Fruit fly (Drosophila melanogaster) whole organism, embryonic: ENCODE data around the gene tex.

Experiments
- Bteb2 ChIP-seq: fragments of 200-800 bp; sonication (Bioruptor generic); optimal IDR thresholded peaks from 2 replicates; lab custom pipeline; 2016; ENCODE audit warnings: missing biosample characterization, missing genetic modification characterization
- CG10209 ChIP-seq: fragments of 200-800 bp; sonication (Bioruptor generic); optimal IDR thresholded peaks from 3 replicates; lab custom pipeline; 2017; ENCODE audit warnings: missing biosample characterization, mild to moderate bottlenecking, missing genetic modification characterization, missing genetic modification reagents
- CG1024 ChIP-seq: fragments of 200-800 bp; sonication (Bioruptor generic); IDR thresholded peaks from 2 replicates; pipeline ENCODE4 v1.3.6; 2022; ENCODE audit warnings: missing biosample characterization, missing genetic modification characterization
- CG11247 ChIP-seq: fragments of 200-800 bp; sonication (Bioruptor generic); IDR thresholded peaks from 2 replicates; pipeline ENCODE4 v1.3.6; 2022; ENCODE audit warnings: missing biosample characterization, missing genetic modification characterization
- CG14014 ChIP-seq: fragments of 200-800 bp; sonication (Bioruptor generic); IDR thresholded peaks from 2 replicates; pipeline ENCODE4 v1.3.6; 2022; ENCODE audit warnings: missing biosample characterization, missing genetic modification characterization
- CG14860 ChIP-seq: fragments of 200-800 bp; sonication (Bioruptor generic); IDR thresholded peaks from 3 replicates; pipeline ENCODE4 v1.3.6; 2022; ENCODE audit warnings: missing biosample characterization, missing genetic modification characterization; ENCODE audit not compliant: partially characterized antibody
- CG15269 ChIP-seq: fragments of 200-800 bp; sonication (Bioruptor generic); optimal IDR thresholded peaks from 2 replicates; lab custom pipeline; 2018; ENCODE audit warnings: missing biosample characterization, mild to moderate bottlenecking, missing genetic modification characterization, moderate library complexity
- CG17328 ChIP-seq: fragments of 200-800 bp; sonication (Bioruptor generic); IDR thresholded peaks from 2 replicates; pipeline ENCODE4 v1.3.6; 2022; ENCODE audit warnings: missing biosample characterization, missing genetic modification characterization
- CG18476 ChIP-seq: fragments of 200-800 bp; sonication (Bioruptor generic); optimal IDR thresholded peaks from 2 replicates; lab custom pipeline; 2016; ENCODE audit warnings: missing biosample characterization, mild to moderate bottlenecking, missing genetic modification characterization
- CG18599 ChIP-seq: fragments of 200-800 bp; sonication (Bioruptor generic); optimal IDR thresholded peaks from 3 replicates; lab custom pipeline; 2017; ENCODE audit warnings: missing biosample characterization, missing genetic modification characterization, mild to moderate bottlenecking, moderate library complexity, missing genetic modification reagents
- CG18619 ChIP-seq: fragments of 200-800 bp; sonication (Bioruptor generic); optimal IDR thresholded peaks from 3 replicates; lab custom pipeline; 2017; ENCODE audit warnings: missing biosample characterization, mild to moderate bottlenecking, missing genetic modification characterization
- CG31224 ChIP-seq: fragments of 200-800 bp; sonication (Bioruptor generic); IDR thresholded peaks from 2 replicates; pipeline ENCODE4 v1.3.6; 2022; ENCODE audit warnings: missing biosample characterization, missing genetic modification characterization
- CG33213 ChIP-seq: fragments of 200-800 bp; sonication (Bioruptor generic); optimal IDR thresholded peaks from 3 replicates; lab custom pipeline; 2016; ENCODE audit warnings: missing biosample characterization, missing genetic modification characterization
- CG4730 ChIP-seq: fragments of 200-800 bp; sonication (Bioruptor generic); IDR thresholded peaks from 2 replicates; pipeline ENCODE4 v1.3.6; 2022; ENCODE audit warnings: missing biosample characterization, missing genetic modification characterization
- CG6854 ChIP-seq: fragments of 200-800 bp; sonication (Bioruptor generic); optimal IDR thresholded peaks from 3 replicates; lab custom pipeline; 2017; ENCODE audit warnings: missing biosample characterization, mild to moderate bottlenecking, missing genetic modification characterization
- CG7786 ChIP-seq: fragments of 200-800 bp; sonication (Bioruptor generic); optimal IDR thresholded peaks from 2 replicates; lab custom pipeline; 2016; ENCODE audit warnings: missing biosample characterization, missing genetic modification characterization
- CG7963 ChIP-seq: fragments of 200-800 bp; sonication (Bioruptor generic); IDR thresholded peaks from 3 replicates; pipeline ENCODE4 v1.3.6; 2022; ENCODE audit warnings: missing biosample characterization, missing genetic modification characterization; ENCODE audit not compliant: partially characterized antibody
- CG8478 ChIP-seq: fragments of >200 bp; optimal IDR thresholded peaks from 2 replicates; lab custom pipeline; 2018
- CG9215 ChIP-seq: fragments of 200-800 bp; sonication (Bioruptor generic); IDR thresholded peaks from 2 replicates; pipeline ENCODE4 v1.3.6; 2022; ENCODE audit warnings: missing biosample characterization, missing genetic modification characterization
- CG9817 ChIP-seq: fragments of 200-800 bp; sonication (Bioruptor generic); optimal IDR thresholded peaks from 2 replicates; lab custom pipeline; 2018; ENCODE audit warnings: missing biosample characterization, mild to moderate bottlenecking, missing genetic modification characterization, moderate library complexity
- Dad ChIP-seq: fragments of 200-800 bp; sonication (Bioruptor generic); optimal IDR thresholded peaks from 3 replicates; lab custom pipeline; 2016; ENCODE audit warnings: missing biosample characterization, missing genetic modification characterization
- Dp ChIP-seq: fragments of 200-800 bp; sonication (Bioruptor generic); optimal IDR thresholded peaks from 2 replicates; lab custom pipeline; 2018; ENCODE audit warnings: missing biosample characterization, mild to moderate bottlenecking, missing genetic modification characterization, moderate library complexity
- E2f1 ChIP-seq: fragments of 200-800 bp; sonication (Bioruptor generic); IDR thresholded peaks from 2 replicates; pipeline ENCODE4 v1.3.6; 2022; ENCODE audit warnings: missing biosample characterization, missing genetic modification characterization
- Gug ChIP-seq: fragments of 200-800 bp; sonication (Bioruptor generic); IDR thresholded peaks from 4 replicates; pipeline ENCODE4 v1.3.6; 2022; ENCODE audit warnings: missing biosample characterization, missing genetic modification characterization
- H15 ChIP-seq: fragments of 200-800 bp; sonication (Bioruptor generic); IDR thresholded peaks from 3 replicates; pipeline ENCODE4 v1.3.6; 2022; ENCODE audit warnings: missing biosample characterization, missing genetic modification characterization
- HLHmδ ChIP-seq: fragments of 200-800 bp; sonication (Bioruptor generic); optimal IDR thresholded peaks from 2 replicates; lab custom pipeline; 2018; ENCODE audit warnings: missing biosample characterization, mild to moderate bottlenecking, missing genetic modification characterization, moderate library complexity
- Jarid2 ChIP-seq: fragments of 200-800 bp; sonication (Bioruptor generic); optimal IDR thresholded peaks from 3 replicates; lab custom pipeline; 2017; ENCODE audit warnings: mild to moderate bottlenecking, missing biosample characterization, missing genetic modification reagents, missing genetic modification characterization
- Lhr ChIP-seq: fragments of 200-800 bp; sonication (Bioruptor generic); optimal IDR thresholded peaks from 3 replicates; lab custom pipeline; 2017; ENCODE audit warnings: mild to moderate bottlenecking, missing biosample characterization, missing genetic modification reagents, missing genetic modification characterization
- Med ChIP-seq: fragments of 200-800 bp; sonication (Bioruptor generic); peaks from one replicate; lab custom pipeline; 2016; ENCODE audit warnings: missing biosample characterization, missing genetic modification characterization, mild to moderate bottlenecking, inconsistent platforms, moderate library complexity
- Rfx ChIP-seq: fragments of 200-800 bp; sonication (Bioruptor generic); IDR thresholded peaks from 2 replicates; pipeline ENCODE4 v1.3.6; 2022; ENCODE audit warnings: missing biosample characterization, missing genetic modification characterization
- Side ChIP-seq: fragments of 200-800 bp; sonication (Bioruptor generic); optimal IDR thresholded peaks from 2 replicates; lab custom pipeline; 2016; ENCODE audit warnings: missing biosample characterization, missing genetic modification characterization
- Spps ChIP-seq: fragments of 200-800 bp; sonication (Bioruptor generic); optimal IDR thresholded peaks from 2 replicates; lab custom pipeline; 2018; ENCODE audit warnings: missing biosample characterization, mild to moderate bottlenecking, missing genetic modification characterization
- Stat92E ChIP-seq, 3 experiments: fragments of >200 bp in 2 of 3; fragments of 200-800 bp in 1 of 3; sonication (Bioruptor generic) in 1 of 3; optimal IDR thresholded peaks; 2 replicates each; lab custom pipeline; 2017 to 2019; ENCODE audit warnings: missing biosample characterization in 3 of 3, missing genetic modification characterization in 3 of 3, mild to moderate bottlenecking in 1 of 3, moderate library complexity in 1 of 3
- TFAM ChIP-seq: fragments of 200-800 bp; sonication (Bioruptor generic); optimal IDR thresholded peaks from 2 replicates; lab custom pipeline; 2017; ENCODE audit warnings: missing biosample characterization, missing genetic modification characterization, inconsistent platforms
- Trl ChIP-seq, 3 experiments: fragments of >200 bp in 2 of 3; fragments of 200-800 bp in 1 of 3; sonication (Bioruptor generic) in 1 of 3; optimal IDR thresholded peaks; 2 replicates in 1 of 3; 3 replicates in 2 of 3; lab custom pipeline; 2016 to 2017; ENCODE audit warnings: missing biosample characterization in 1 of 3, missing genetic modification characterization in 1 of 3
- amos ChIP-seq: fragments of 200-800 bp; sonication (Bioruptor generic); IDR thresholded peaks from 2 replicates; pipeline ENCODE4 v1.3.6; 2022; ENCODE audit warnings: missing biosample characterization, missing genetic modification characterization; ENCODE audit not compliant: partially characterized antibody
- br ChIP-seq: fragments of >200 bp; optimal IDR thresholded peaks from 2 replicates; lab custom pipeline; 2017
- chinmo ChIP-seq: fragments of 200-800 bp; sonication (Bioruptor generic); IDR thresholded peaks from 4 replicates; pipeline ENCODE4 v1.3.6; 2022; ENCODE audit warnings: missing biosample characterization, missing genetic modification characterization; ENCODE audit not compliant: partially characterized antibody
- ci ChIP-seq: fragments of 200-800 bp; sonication (Bioruptor generic); IDR thresholded peaks from 3 replicates; pipeline ENCODE4 v1.3.6; 2022; ENCODE audit warnings: missing biosample characterization, missing genetic modification characterization
- cwo ChIP-seq: fragments of 200-800 bp; sonication (Bioruptor generic); optimal IDR thresholded peaks from 3 replicates; lab custom pipeline; 2017; ENCODE audit warnings: missing biosample characterization, missing genetic modification characterization, mild to moderate bottlenecking, moderate library complexity, missing genetic modification reagents
- danr ChIP-seq: fragments of 200-800 bp; sonication (Bioruptor generic); IDR thresholded peaks from 2 replicates; pipeline ENCODE4 v1.3.6; 2022; ENCODE audit warnings: missing biosample characterization, missing genetic modification characterization
- dysf ChIP-seq: fragments of 200-800 bp; sonication (Bioruptor generic); IDR thresholded peaks from 3 replicates; pipeline ENCODE4 v1.3.6; 2022; ENCODE audit warnings: missing biosample characterization, missing genetic modification characterization
- esg ChIP-seq: fragments of 200-800 bp; sonication (Bioruptor generic); conservative IDR thresholded peaks from 2 replicates; pipeline ENCODE4 v1.3.6; 2022; ENCODE audit warnings: missing biosample characterization, missing genetic modification characterization
- eve ChIP-seq, 2 experiments: fragments of >200 bp; optimal IDR thresholded peaks; 2 replicates each; lab custom pipeline; 2017; ENCODE audit warnings: missing biosample characterization in 2 of 2, missing genetic modification characterization in 2 of 2
- inv ChIP-seq: fragments of 200-800 bp; sonication (Bioruptor generic); IDR thresholded peaks from 2 replicates; pipeline ENCODE4 v1.3.6; 2022; ENCODE audit warnings: missing biosample characterization, missing genetic modification characterization; ENCODE audit not compliant: partially characterized antibody
- nerfin-1 ChIP-seq: fragments of 200-800 bp; sonication (Bioruptor generic); optimal IDR thresholded peaks from 3 replicates; lab custom pipeline; 2019; ENCODE audit warnings: missing biosample characterization, mild to moderate bottlenecking, missing genetic modification characterization, moderate library complexity
- pita ChIP-seq: fragments of 200-800 bp; sonication (Bioruptor generic); optimal IDR thresholded peaks from 2 replicates; lab custom pipeline; 2017; ENCODE audit warnings: missing biosample characterization, mild to moderate bottlenecking, missing genetic modification characterization
- sens-2 ChIP-seq: fragments of 200-800 bp; sonication (Bioruptor generic); IDR thresholded peaks from 2 replicates; pipeline ENCODE4 v1.3.6; 2022; ENCODE audit warnings: missing biosample characterization, missing genetic modification characterization
- shn ChIP-seq: fragments of 200-800 bp; sonication (Bioruptor generic); optimal IDR thresholded peaks from 3 replicates; lab custom pipeline; 2016; ENCODE audit warnings: missing biosample characterization, missing genetic modification characterization
- tio ChIP-seq: fragments of 200-800 bp; sonication (Bioruptor generic); optimal IDR thresholded peaks from 2 replicates; lab custom pipeline; 2017; ENCODE audit warnings: missing biosample characterization, missing genetic modification characterization, inconsistent platforms
- toy ChIP-seq: fragments of 200-800 bp; sonication (Bioruptor generic); IDR thresholded peaks from 2 replicates; pipeline ENCODE4 v1.3.6; 2022; ENCODE audit warnings: missing biosample characterization, missing genetic modification characterization
- vfl ChIP-seq: fragments of 200-800 bp; sonication (Bioruptor generic); optimal IDR thresholded peaks from 2 replicates; lab custom pipeline; 2016; ENCODE audit warnings: missing biosample characterization, missing genetic modification characterization

The tex gene

dm6 chr3R:8269740-8270139, 38.7 kb downstream of the tex start, which contains the start of gene CG9630 (continued):
- peak; percentile 100 for TF ChIP-seq CG9215
- no peak for TF ChIP-seq CG7786 (GFP tag; lab: Kevin White, UChicago)
- TF ChIP-seq toy = no peak
- no peak for TF ChIP-seq esg (GFP tag; lab: Robert Waterston, UW)
- TF ChIP-seq CG7963 (GFP tag; lab: Robert Waterston, UW) = no peak
- TF ChIP-seq chinmo = no peak
- TF ChIP-seq eve (GFP tag; optimal IDR thresholded peaks at IDR 0.05; lab: Kevin White, UChicago) = no peak
- TF ChIP-seq CG14014 = no peak
- TF ChIP-seq Dp = peak; percentile 100
- TF ChIP-seq inv (GFP tag; lab: Robert Waterston, UW) = peak; percentile 43; the same call in 1 of the 2 replicates
- TF ChIP-seq TFAM = no peak
- no peak for TF ChIP-seq Bteb2 (GFP tag; lab: Kevin White, UChicago)
- no peak for TF ChIP-seq CG31224 (GFP tag; lab: Robert Waterston, UW)
- no peak for TF ChIP-seq Spps (tag; lab: Kevin White, UChicago)
- no peak for TF ChIP-seq E2f1
- TF ChIP-seq Rfx (GFP tag; lab: Robert Waterston, UW) = no peak
- TF ChIP-seq CG17328 (GFP tag; lab: Robert Waterston, UW) = no peak
- TF ChIP-seq amos (GFP tag; lab: Robert Waterston, UW) = peak; percentile 69
- no peak for TF ChIP-seq shn (GFP tag; lab: Kevin White, UChicago)
- no peak for TF ChIP-seq br
- no peak for TF ChIP-seq CG18619 (GFP tag; lab: Kevin White, UChicago)
- no peak for TF ChIP-seq danr (GFP tag; lab: Robert Waterston, UW)
- no peak for TF ChIP-seq CG18476 (GFP tag; lab: Kevin White, UChicago)
- no peak for TF ChIP-seq Gug (GFP tag; lab: Robert Waterston, UW)
- TF ChIP-seq CG6854 (GFP tag; lab: Kevin White, UChicago) = no peak
- TF ChIP-seq Jarid2 = no peak
- TF ChIP-seq Dad (GFP tag; lab: Kevin White, UChicago) = no peak
- no peak for TF ChIP-seq CG8478 (lab: Kevin White, UChicago)
- no peak for TF ChIP-seq vfl
- no peak for TF ChIP-seq pita
- no peak for TF ChIP-seq Side
- TF ChIP-seq CG11247 (GFP tag; lab: Robert Waterston, UW) = no peak
- TF ChIP-seq sens-2 (GFP tag; lab: Robert Waterston, UW) = no peak
- no peak for TF ChIP-seq CG4730 (GFP tag; lab: Robert Waterston, UW)
- no peak for TF ChIP-seq CG33213 (GFP tag; lab: Kevin White, UChicago)
- TF ChIP-seq CG15269 (tag; lab: Kevin White, UChicago) = no peak
- no peak for TF ChIP-seq cwo (GFP tag; lab: Kevin White, UChicago)
- TF ChIP-seq CG9817 = no peak
- TF ChIP-seq ci (GFP tag; lab: Robert Waterston, UW) = no peak
- no peak for TF ChIP-seq Trl (optimal IDR thresholded peaks at IDR 0.05; lab: Kevin White, UChicago)
- TF ChIP-seq Trl (GFP tag; optimal IDR thresholded peaks at IDR 0.05; lab: Kevin White, UChicago) = no peak
- TF ChIP-seq H15 (GFP tag; lab: Robert Waterston, UW) = no peak
- no peak for TF ChIP-seq CG10209
- TF ChIP-seq CG14860 (GFP tag; lab: Robert Waterston, UW) = no peak
- TF ChIP-seq Stat92E (GFP tag; optimal IDR thresholded peaks at IDR 0.05; lab: Kevin White, UChicago) = peak in 1 of 3 experiments; percentile 45
- no peak for TF ChIP-seq dysf (GFP tag; lab: Robert Waterston, UW)
- TF ChIP-seq nerfin-1 = no peak
- no peak for TF ChIP-seq CG1024 (GFP tag; lab: Robert Waterston, UW)
- TF ChIP-seq tio (GFP tag; lab: Kevin White, UChicago) = no peak
- peak; percentile 87 for TF ChIP-seq Med (GFP tag; lab: Kevin White, UChicago)
- peak; percentile 42 for TF ChIP-seq Lhr
- TF ChIP-seq CG18599 (GFP tag; lab: Kevin White, UChicago) = no peak
- TF ChIP-seq HLHmδ (GFP tag; lab: Kevin White, UChicago) = no peak
